Worm (Caenorhabditis elegans): ENCODE data around the gene ZK742.7.

ZK742.7 gene

ce11 chrV:7809320-7810256 is 11.4 kb downstream of the ZK742.7 start, which contains the start of gene ZK742.3:
TSS of gene ZK742.3 (minus strand) at chrV:7809912.
- TF ChIP-seq mls-2 (tag; optimal IDR thresholded peaks at IDR 0.05) (no peak), nhr-2 (tag; optimal IDR thresholded peaks at IDR 0.05) (no peak)

- no peak for TF ChIP-seq nhr-2 (tag; optimal IDR thresholded peaks at IDR 0.05)
- no peak for TF ChIP-seq unc-120 (tag; optimal IDR thresholded peaks at IDR 0.05; ENCODE audit: poor library complexity, severe bottlenecking)
- TF ChIP-seq flh-1 (GFP tag; optimal IDR thresholded peaks at IDR 0.05): no peak
- TF ChIP-seq M03D4.4 (tag; optimal IDR thresholded peaks at IDR 0.05): no peak
- no peak for TF ChIP-seq mep-1 (tag; optimal IDR thresholded peaks at IDR 0.05)
- TF ChIP-seq lsy-2 (tag; optimal IDR thresholded peaks at IDR 0.05): no peak
- no peak for TF ChIP-seq unc-39 (tag; optimal IDR thresholded peaks at IDR 0.05)
- no peak for TF ChIP-seq drap-1 (GFP tag; optimal IDR thresholded peaks at IDR 0.05)
- no peak for TF ChIP-seq zip-8 (tag; optimal IDR thresholded peaks at IDR 0.05)
- no peak for TF ChIP-seq lin-32 (GFP tag; optimal IDR thresholded peaks at IDR 0.05)
Observed at ce11 chrV:7810591-7810990, 12.4 kb downstream of the ZK742.7 start.

ce11 chrV:7811758-7812157 is 13.6 kb downstream of the ZK742.7 start, which contains the start of gene ZK742.4:
TSS of gene ZK742.4 (minus strand) at chrV:7811792.
- no peak for TF ChIP-seq snpc-4 (tag; optimal IDR thresholded peaks at IDR 0.05)
- TF ChIP-seq nhr-28 (tag; optimal IDR thresholded peaks at IDR 0.05): no peak
- no peak for TF ChIP-seq mep-1 (tag; optimal IDR thresholded peaks at IDR 0.05)
- peak; percentile 31 for TF ChIP-seq pha-4 (tag; optimal IDR thresholded peaks at IDR 0.05)
- no peak for TF ChIP-seq sptf-1 (tag; optimal IDR thresholded peaks at IDR 0.05)

ce11 chrV:7814601-7815000 is 16.4 kb downstream of the ZK742.7 start, which contains the start of gene ZK742.6:
TSS of gene ZK742.6 (minus strand) at chrV:7814942.
- TF ChIP-seq nhr-76 (tag; optimal IDR thresholded peaks at IDR 0.05): no peak
- TF ChIP-seq tbx-8 (GFP tag; optimal IDR thresholded peaks at IDR 0.05): no peak

- no peak for TF ChIP-seq zip-8 (tag; optimal IDR thresholded peaks at IDR 0.05)
- TF ChIP-seq flh-1 (GFP tag; optimal IDR thresholded peaks at IDR 0.05): no peak
- TF ChIP-seq ces-1 (GFP tag; optimal IDR thresholded peaks at IDR 0.05): peak; percentile 97
Observed at ce11 chrV:7816486-7816885, 18.3 kb downstream of the ZK742.7 start.

ce11 chrV:7819585-7819984 is 21.4 kb downstream of the ZK742.7 start:
- TF ChIP-seq sem-2 (GFP tag; optimal IDR thresholded peaks at IDR 0.05) (no peak), ces-1 (GFP tag; optimal IDR thresholded peaks at IDR 0.05) (peak; percentile 68)

ce11 chrV:7820270-7820669 is 22.1 kb downstream of the ZK742.7 start, which contains the start of gene lbp-4:
TSS of gene lbp-4 (plus strand) at chrV:7820578.
- TF ChIP-seq unc-120 (tag; optimal IDR thresholded peaks at IDR 0.05; ENCODE audit: poor library complexity, severe bottlenecking): no peak
- TF ChIP-seq bed-3 (GFP tag; optimal IDR thresholded peaks at IDR 0.05): no peak
- no peak for TF ChIP-seq ztf-11 (tag; optimal IDR thresholded peaks at IDR 0.05)
- TF ChIP-seq zip-8 (tag; optimal IDR thresholded peaks at IDR 0.05): no peak
- TF ChIP-seq pha-4 (tag; optimal IDR thresholded peaks at IDR 0.05): no peak
- no peak for TF ChIP-seq unc-39 (tag; optimal IDR thresholded peaks at IDR 0.05)
- TF ChIP-seq snpc-4 (tag; optimal IDR thresholded peaks at IDR 0.05): no peak
- TF ChIP-seq mep-1 (tag; optimal IDR thresholded peaks at IDR 0.05): peak; percentile 32
- TF ChIP-seq elt-1 (tag; optimal IDR thresholded peaks at IDR 0.05; ENCODE audit: borderline replicate concordance, insufficient read depth): no peak
- TF ChIP-seq sem-2 (GFP tag; optimal IDR thresholded peaks at IDR 0.05): no peak
- TF ChIP-seq ceh-39 (tag; optimal IDR thresholded peaks at IDR 0.05): no peak
- no peak for TF ChIP-seq drap-1 (GFP tag; optimal IDR thresholded peaks at IDR 0.05)
- no peak for TF ChIP-seq ham-2 (GFP tag; optimal IDR thresholded peaks at IDR 0.05)
- no peak for TF ChIP-seq mab-5 (tag; optimal IDR thresholded peaks at IDR 0.05)
- TF ChIP-seq cnd-1 (tag; optimal IDR thresholded peaks at IDR 0.05): no peak
- no peak for TF ChIP-seq lin-32 (GFP tag; optimal IDR thresholded peaks at IDR 0.05)
- TF ChIP-seq lin-13 (tag; optimal IDR thresholded peaks at IDR 0.05): no peak
- TF ChIP-seq flh-1 (GFP tag; optimal IDR thresholded peaks at IDR 0.05): no peak
- TF ChIP-seq unc-62 (GFP tag; optimal IDR thresholded peaks at IDR 0.05): no peak
- no peak for TF ChIP-seq nhr-2 (tag; optimal IDR thresholded peaks at IDR 0.05)
- TF ChIP-seq ces-1 (GFP tag; optimal IDR thresholded peaks at IDR 0.05): peak; percentile 80
- TF ChIP-seq nhr-12 (tag; optimal IDR thresholded peaks at IDR 0.05): no peak
- no peak for TF ChIP-seq mls-2 (tag; optimal IDR thresholded peaks at IDR 0.05)
- no peak for TF ChIP-seq elt-3 (tag; optimal IDR thresholded peaks at IDR 0.05)
- TF ChIP-seq ceh-43 (GFP tag; optimal IDR thresholded peaks at IDR 0.05): peak; percentile 61
- TF ChIP-seq sptf-1 (tag; optimal IDR thresholded peaks at IDR 0.05): no peak
- no peak for TF ChIP-seq hlh-1 (tag; optimal IDR thresholded peaks at IDR 0.05)
- no peak for TF ChIP-seq blmp-1 (tag; optimal IDR thresholded peaks at IDR 0.05)
- TF ChIP-seq M03D4.4 (tag; optimal IDR thresholded peaks at IDR 0.05): no peak
- peak; percentile 43 for TF ChIP-seq nhr-237 (tag; optimal IDR thresholded peaks at IDR 0.05)
- TF ChIP-seq ceh-83 (GFP tag; optimal IDR thresholded peaks at IDR 0.05): no peak
